Fruit fly (Drosophila melanogaster): ENCODE results near the gene CG42759.

Gene CG42759

DNA sequence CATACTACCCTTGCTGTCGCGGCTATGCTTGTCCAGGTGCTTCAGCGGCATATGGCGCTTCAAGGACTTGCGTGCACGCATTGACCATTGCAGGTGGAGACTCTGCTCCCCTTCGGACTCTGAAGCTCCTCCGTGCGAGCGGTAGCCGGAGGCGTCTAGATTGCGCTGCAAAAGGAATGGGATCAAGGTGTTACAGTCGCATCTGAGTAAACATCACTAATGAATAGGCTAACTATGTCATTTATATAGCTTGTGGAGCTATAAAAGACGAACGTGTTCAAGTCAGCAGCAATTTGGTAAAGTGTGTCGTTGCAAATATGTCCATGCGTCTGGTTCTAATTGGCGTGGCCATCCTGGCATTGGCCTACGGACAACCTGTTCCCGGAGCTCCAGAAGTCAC is at the start of gene CG42759:
TSS of gene CG42759 (plus strand) at position 301 of the 400 bp plus-strand sequence.
- TF ChIP-seq CG33017 (tag; optimal IDR thresholded peaks at IDR 0.05) (no peak), Mnt (GFP tag; optimal IDR thresholded peaks at IDR 0.05) (no peak), ovo (GFP tag; optimal IDR thresholded peaks at IDR 0.05) (no peak), kay (GFP tag; ENCODE audit: borderline replicate concordance) (no peak), tj (GFP tag; optimal IDR thresholded peaks at IDR 0.05) (no peak), CG11617 (GFP tag; optimal IDR thresholded peaks at IDR 0.05) (no peak), CG7045 (GFP tag; optimal IDR thresholded peaks at IDR 0.05) (no peak), pad (GFP tag; optimal IDR thresholded peaks at IDR 0.05) (no peak), CG7101 (tag; optimal IDR thresholded peaks at IDR 0.05) (no peak)

DNA sequence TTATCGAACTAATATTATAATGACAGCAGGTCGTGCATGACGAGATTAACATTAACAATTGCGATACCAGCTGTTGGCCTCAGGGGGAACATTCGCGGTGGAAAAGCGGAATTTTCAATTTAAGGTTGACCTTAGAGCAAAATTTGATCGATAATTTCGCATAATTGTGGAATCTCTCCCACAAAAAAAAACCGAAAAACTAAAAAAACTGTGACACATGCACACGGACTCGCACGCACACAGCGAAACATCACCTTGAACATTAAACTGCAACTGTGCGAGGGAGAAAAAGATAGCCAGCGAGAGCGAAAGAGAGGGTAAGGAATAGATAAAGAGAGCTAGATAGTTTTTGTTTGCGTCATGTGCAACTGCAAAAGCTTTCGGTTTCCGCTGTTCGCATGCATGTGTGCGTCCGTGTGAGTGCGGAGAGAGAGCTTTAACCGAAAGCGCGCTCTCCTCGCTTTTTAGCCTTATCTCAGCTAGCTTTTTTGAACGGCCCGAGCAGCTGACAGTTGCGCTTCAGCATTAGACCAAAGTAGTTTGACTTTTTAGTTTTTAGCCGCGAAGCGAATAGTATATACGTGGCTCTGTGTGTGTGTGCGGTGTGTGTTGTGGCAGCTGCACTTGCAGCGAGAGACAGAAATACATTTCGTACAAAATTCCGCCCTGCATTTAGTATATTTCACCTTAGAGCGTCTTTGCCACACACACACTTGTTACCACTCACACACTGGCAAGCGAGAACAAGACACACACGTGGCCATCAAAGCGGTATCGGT is 49.4 kb upstream of the CG42759 start:
- TF ChIP-seq cic (GFP tag; optimal IDR thresholded peaks at IDR 0.05) = peak; percentile 85
- TF ChIP-seq toe (GFP tag; optimal IDR thresholded peaks at IDR 0.05) = no peak
- TF ChIP-seq Mnt (GFP tag; optimal IDR thresholded peaks at IDR 0.05) = peak; percentile 77
- TF ChIP-seq CG7045 (GFP tag; optimal IDR thresholded peaks at IDR 0.05) = peak; percentile 17
- TF ChIP-seq ovo (GFP tag; optimal IDR thresholded peaks at IDR 0.05) = no peak
- TF ChIP-seq CG7101 (tag; optimal IDR thresholded peaks at IDR 0.05) = peak; percentile 49
- TF ChIP-seq Clk (GFP tag; optimal IDR thresholded peaks at IDR 0.05) = no peak
- peak; percentile 57 for TF ChIP-seq tj (GFP tag; optimal IDR thresholded peaks at IDR 0.05)
- TF ChIP-seq Hr96 (GFP tag; optimal IDR thresholded peaks at IDR 0.05) = no peak
- no peak for TF ChIP-seq CG14711 (tag; optimal IDR thresholded peaks at IDR 0.05)
- no peak for TF ChIP-seq CG5204 (GFP tag; optimal IDR thresholded peaks at IDR 0.05)
- TF ChIP-seq kay (GFP tag; ENCODE audit: borderline replicate concordance) = peak; percentile 98
- peak in 1 of 2 experiments; percentile 32 for TF ChIP-seq cnc (optimal IDR thresholded peaks at IDR 0.05)
- TF ChIP-seq Crg-1 (GFP tag; optimal IDR thresholded peaks at IDR 0.05) = no peak
- peak; percentile 52 for TF ChIP-seq CG33017 (tag; optimal IDR thresholded peaks at IDR 0.05)
- no peak for TF ChIP-seq bab1 (GFP tag; optimal IDR thresholded peaks at IDR 0.05)
- TF ChIP-seq CG12768 (GFP tag; optimal IDR thresholded peaks at IDR 0.05) = peak; percentile 59
- TF ChIP-seq CG11617 (GFP tag; optimal IDR thresholded peaks at IDR 0.05) = peak; percentile 40
- TF ChIP-seq pad (GFP tag; optimal IDR thresholded peaks at IDR 0.05) = no peak
- no peak for TF ChIP-seq CG1620 (GFP tag; optimal IDR thresholded peaks at IDR 0.05)

dm6 chr3R:10095052-10095451 is 47.8 kb upstream of the CG42759 start:
- TF ChIP-seq CG14711 (tag; optimal IDR thresholded peaks at IDR 0.05) = no peak
- TF ChIP-seq kay (GFP tag; ENCODE audit: borderline replicate concordance) = peak; percentile 65
- no peak for TF ChIP-seq Hr96 (GFP tag; optimal IDR thresholded peaks at IDR 0.05)
- no peak for TF ChIP-seq Mnt (GFP tag; optimal IDR thresholded peaks at IDR 0.05)
- TF ChIP-seq pad (GFP tag; optimal IDR thresholded peaks at IDR 0.05) = peak; percentile 4

- TF ChIP-seq kay (GFP tag; ENCODE audit: borderline replicate concordance) (peak; percentile 90), ovo (GFP tag; optimal IDR thresholded peaks at IDR 0.05) (no peak)
These were observed 47.1 kb upstream of the CG42759 start for dm6 chr3R:10095765-10096164.

DNA sequence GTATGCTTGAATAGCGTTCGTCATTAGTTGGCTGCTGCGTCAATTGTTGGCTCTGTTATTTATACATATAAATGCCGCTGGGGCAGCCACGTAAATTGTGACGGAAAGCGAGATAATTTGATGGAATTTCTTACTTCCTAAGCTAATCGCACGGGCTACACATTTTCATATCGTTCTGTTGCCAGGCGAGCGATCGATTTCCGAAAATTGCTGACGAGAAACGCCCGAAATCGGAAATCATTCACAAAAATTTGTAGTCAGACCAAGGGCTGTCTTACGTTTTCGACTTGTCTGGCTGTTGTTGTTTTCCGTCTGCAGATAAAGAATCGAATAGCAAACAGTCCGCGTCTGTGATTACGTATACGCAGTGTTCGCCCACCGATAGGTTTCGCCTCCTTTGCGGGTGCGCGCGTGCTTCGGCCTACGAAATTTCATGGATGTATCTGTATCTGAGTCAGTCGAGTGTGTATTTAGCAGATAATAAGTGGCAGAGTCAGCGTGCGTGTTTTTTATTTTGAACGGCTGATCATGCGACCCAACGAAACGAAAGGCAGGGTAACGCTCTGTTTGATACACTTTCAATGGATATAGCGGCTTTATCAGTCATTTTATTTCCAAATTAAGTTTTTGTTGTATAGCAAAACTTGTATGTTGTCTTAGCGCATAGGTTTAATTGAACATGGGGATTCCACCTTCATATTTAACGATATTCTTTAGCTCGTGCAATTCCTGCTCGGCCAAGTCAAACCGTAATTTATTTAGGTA is 45.2 kb upstream of the CG42759 start:
- TF ChIP-seq CG1620 (GFP tag; optimal IDR thresholded peaks at IDR 0.05) (no peak), CG33017 (tag; optimal IDR thresholded peaks at IDR 0.05) (peak; percentile 3), Mnt (GFP tag; optimal IDR thresholded peaks at IDR 0.05) (peak; percentile 35), toe (GFP tag; optimal IDR thresholded peaks at IDR 0.05) (no peak), cic (GFP tag; optimal IDR thresholded peaks at IDR 0.05) (peak; percentile 70), tj (GFP tag; optimal IDR thresholded peaks at IDR 0.05) (no peak), kay (GFP tag; ENCODE audit: borderline replicate concordance) (no peak), bab1 (GFP tag; optimal IDR thresholded peaks at IDR 0.05) (no peak), cnc (optimal IDR thresholded peaks at IDR 0.05) (no peak), ovo (GFP tag; optimal IDR thresholded peaks at IDR 0.05) (no peak), Crg-1 (GFP tag; optimal IDR thresholded peaks at IDR 0.05) (no peak), Hr96 (GFP tag; optimal IDR thresholded peaks at IDR 0.05) (no peak), pad (GFP tag; optimal IDR thresholded peaks at IDR 0.05) (no peak), CG7101 (tag; optimal IDR thresholded peaks at IDR 0.05) (no peak), CG12768 (GFP tag; optimal IDR thresholded peaks at IDR 0.05) (no peak), CG14711 (tag; optimal IDR thresholded peaks at IDR 0.05) (no peak), Clk (GFP tag; optimal IDR thresholded peaks at IDR 0.05) (no peak), CG5204 (GFP tag; optimal IDR thresholded peaks at IDR 0.05) (no peak), CG7045 (GFP tag; optimal IDR thresholded peaks at IDR 0.05) (peak; percentile 26), CG11617 (GFP tag; optimal IDR thresholded peaks at IDR 0.05) (no peak)

- TF ChIP-seq bab1 (GFP tag; optimal IDR thresholded peaks at IDR 0.05) (no peak), tj (GFP tag; optimal IDR thresholded peaks at IDR 0.05) (no peak), ovo (GFP tag; optimal IDR thresholded peaks at IDR 0.05) (no peak), Crg-1 (GFP tag; optimal IDR thresholded peaks at IDR 0.05) (no peak), CG7101 (tag; optimal IDR thresholded peaks at IDR 0.05) (no peak), CG11617 (GFP tag; optimal IDR thresholded peaks at IDR 0.05) (no peak), cic (GFP tag; optimal IDR thresholded peaks at IDR 0.05) (no peak), pad (GFP tag; optimal IDR thresholded peaks at IDR 0.05) (no peak), Clk (GFP tag; optimal IDR thresholded peaks at IDR 0.05) (no peak), CG7045 (GFP tag; optimal IDR thresholded peaks at IDR 0.05) (no peak), CG14711 (tag; optimal IDR thresholded peaks at IDR 0.05) (no peak), toe (GFP tag; optimal IDR thresholded peaks at IDR 0.05) (no peak), CG12768 (GFP tag; optimal IDR thresholded peaks at IDR 0.05) (no peak)
These were observed 44.6 kb upstream of the CG42759 start for dm6 chr3R:10098296-10098675.
